Worm (Caenorhabditis elegans) whole organism, dauer: ENCODE data around the gene B0198.3.

ENCODE experiments used
- unc-62 ChIP-seq: sonication (generic microtip); optimal IDR thresholded peaks from 2 replicates; lab custom pipeline; 2017; ENCODE audit warnings: missing biosample characterization, missing genetic modification reagents, missing genetic modification characterization

Gene B0198.3

DNA sequence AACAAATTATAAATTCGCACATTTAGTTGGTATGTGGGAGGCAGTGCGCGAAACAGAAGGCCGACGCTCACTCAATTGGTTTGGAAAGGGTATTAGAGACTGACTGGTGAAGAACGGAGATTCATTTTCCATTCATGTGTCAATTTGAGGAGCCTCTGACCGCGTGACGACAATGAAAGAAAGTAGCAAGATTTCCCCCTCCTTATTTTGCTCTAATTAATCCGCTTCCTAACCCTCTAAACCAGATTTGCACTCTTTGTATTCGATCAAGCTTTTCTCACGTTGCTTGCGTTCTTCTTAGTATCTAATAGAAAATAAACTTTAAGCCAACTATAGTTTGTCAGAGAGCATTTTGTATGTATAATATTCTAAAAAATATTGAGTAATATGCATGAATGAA is 20.8 kb downstream of the B0198.3 start:
- TF ChIP-seq unc-62 (GFP tag; lab: Kevin White, UChicago), result no peak

DNA sequence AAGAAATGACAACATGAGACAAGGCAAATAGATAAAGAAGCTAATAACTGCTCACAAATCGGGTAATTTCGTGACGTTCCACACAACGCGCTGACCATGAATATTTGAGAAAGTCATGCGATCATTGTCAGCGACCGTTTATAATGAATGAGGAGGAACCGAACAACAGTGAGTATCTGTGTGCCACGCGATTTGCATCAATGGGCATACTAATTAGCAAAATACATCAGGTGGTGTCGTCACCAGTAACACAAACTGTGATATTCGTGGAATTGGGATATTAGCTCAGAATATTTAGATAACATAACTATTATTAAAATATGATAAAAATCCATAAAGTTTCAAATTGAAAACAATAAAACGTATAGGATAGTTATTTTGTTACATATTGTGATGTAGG is 22.2 kb downstream of the B0198.3 start:
- TF ChIP-seq unc-62 (GFP tag; lab: Kevin White, UChicago), result no peak

DNA sequence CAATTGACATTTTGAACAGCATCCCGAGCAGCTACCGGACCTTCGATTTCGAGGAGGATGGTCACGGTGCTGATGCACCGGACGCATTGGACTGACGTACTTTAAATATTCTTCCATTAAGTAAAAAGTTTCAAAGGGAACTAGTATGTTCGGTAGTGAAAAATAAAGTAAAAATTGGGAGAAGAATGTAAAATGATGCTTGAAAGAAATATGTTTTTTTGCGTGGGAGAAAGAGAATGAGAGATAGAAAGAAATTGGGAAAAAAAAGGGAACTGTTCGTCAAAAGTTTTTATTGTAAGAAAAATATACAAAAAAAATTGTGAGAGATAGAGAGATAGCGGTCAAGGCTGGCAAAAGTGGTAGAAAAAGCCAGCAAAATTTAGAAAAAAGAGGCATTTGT is 22.9 kb downstream of the B0198.3 start, which contains the start of gene tsp-20:
Gene tsp-20 (minus strand): TSS at position 101 of the 400 bp plus-strand sequence.
- no peak for TF ChIP-seq unc-62 (GFP tag; lab: Kevin White, UChicago)

DNA sequence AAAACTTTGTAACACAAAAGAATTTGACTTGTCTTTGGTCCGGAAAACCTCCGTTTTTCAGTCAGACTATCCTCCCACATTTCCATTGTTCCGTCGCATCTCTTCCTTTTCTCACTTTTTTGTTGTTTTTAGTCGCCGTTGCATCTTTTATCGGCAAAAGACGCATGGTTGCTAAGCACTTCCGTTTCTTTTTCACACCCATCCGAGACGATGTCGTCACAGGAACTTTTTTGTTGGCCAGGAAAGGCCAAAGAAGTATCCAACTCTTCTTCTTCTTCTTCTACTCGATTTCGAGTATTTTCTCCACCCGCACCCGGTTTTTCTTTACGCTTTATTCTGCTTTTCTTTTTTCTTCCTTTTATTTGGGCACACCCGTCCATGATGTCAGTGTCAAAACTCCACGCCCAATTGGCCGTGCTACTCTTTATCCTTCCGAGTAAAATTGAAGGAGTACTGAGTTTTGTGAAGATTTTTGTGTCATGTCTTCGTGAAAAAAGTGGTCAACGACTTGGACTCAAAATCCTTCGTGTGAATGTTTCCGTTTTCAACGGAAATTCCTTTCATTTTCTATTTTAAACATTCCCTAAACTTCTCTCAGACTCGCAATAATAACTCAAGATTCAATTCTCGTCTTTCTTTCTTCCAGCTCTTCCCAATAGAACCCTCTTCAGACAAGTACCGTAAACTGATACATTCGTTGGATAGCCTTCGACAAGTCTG is 31.6 kb downstream of the B0198.3 start, which contains the start of gene B0198.2:
Gene B0198.2 (plus strand): TSS at position 670 of the 720 bp plus-strand sequence.
- TF ChIP-seq unc-62 (GFP tag; lab: Kevin White, UChicago), result no peak

DNA sequence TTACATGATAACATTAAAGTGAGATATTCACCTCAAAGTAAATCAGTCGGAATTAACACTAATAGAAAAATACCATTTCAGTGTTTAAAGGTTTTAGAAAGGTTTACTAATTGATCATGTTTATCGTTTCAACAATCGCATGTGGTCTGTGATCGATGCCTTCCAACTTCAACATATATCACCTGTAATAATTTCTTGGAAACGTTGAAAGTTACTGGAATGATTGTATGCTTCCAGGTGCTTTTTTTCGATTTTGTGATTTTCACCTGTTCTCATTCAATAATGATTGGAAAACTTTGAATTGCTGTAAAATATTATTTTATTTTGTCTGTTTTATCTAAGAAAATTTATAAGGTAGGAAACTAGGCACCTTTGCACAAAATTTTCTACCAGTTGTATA is 34.4 kb downstream of the B0198.3 start:
- TF ChIP-seq unc-62 (GFP tag; lab: Kevin White, UChicago), result no peak

DNA sequence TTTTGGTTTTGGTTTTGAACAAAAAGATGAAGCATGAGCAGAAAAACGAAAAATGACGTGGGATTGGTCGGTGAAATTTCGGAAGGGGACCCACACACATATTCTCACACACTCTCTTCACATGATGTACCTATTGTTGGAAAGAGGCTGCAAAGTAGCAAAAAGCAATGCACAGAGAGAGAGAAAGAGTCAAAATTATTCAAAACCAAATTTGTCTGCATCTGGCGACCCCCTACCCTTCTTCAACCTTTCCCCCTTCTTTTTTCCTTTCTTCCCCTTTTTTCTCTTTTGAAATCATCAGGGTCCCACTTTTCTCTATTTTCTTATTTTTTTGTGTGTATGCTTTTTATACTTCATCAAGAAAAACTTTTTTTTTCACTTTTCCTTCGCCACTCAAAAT is 35.4 kb downstream of the B0198.3 start:
- TF ChIP-seq unc-62 (GFP tag; lab: Kevin White, UChicago), result no peak

DNA sequence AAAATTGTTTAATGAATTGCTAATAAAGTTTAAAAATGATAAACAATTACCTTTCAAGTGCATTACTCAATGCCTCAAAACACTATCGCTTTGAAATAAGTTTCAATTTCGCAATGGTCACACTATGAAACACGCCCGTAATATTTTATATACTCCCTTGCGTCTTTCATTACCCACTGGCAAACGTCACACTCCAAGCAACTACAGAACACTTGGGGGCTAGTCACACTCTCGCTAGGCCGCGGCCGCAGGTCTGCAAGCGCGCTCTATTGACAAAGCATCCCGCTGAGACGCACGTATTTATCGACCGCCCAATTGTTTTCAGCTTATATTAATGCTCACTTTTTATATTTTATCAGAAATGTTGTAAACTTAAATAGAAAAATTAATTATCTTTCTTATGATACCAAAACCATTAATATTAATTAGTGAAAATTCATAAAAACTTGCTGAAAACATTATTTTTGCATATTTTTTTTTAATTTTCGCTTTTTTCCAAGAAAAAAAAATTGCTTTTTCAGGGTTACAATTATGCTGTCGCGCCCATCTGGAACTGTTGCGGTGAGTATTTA is 38.9 kb downstream of the B0198.3 start, which contains the start of the genes nmat-1 and ucr-2.1:
Gene nmat-1 (minus strand): TSS at position 136 of the 572 bp plus-strand sequence.
Gene ucr-2.1 (plus strand): TSS at position 522 of the 572 bp plus-strand sequence.
- no peak for TF ChIP-seq unc-62 (GFP tag; lab: Kevin White, UChicago)

DNA sequence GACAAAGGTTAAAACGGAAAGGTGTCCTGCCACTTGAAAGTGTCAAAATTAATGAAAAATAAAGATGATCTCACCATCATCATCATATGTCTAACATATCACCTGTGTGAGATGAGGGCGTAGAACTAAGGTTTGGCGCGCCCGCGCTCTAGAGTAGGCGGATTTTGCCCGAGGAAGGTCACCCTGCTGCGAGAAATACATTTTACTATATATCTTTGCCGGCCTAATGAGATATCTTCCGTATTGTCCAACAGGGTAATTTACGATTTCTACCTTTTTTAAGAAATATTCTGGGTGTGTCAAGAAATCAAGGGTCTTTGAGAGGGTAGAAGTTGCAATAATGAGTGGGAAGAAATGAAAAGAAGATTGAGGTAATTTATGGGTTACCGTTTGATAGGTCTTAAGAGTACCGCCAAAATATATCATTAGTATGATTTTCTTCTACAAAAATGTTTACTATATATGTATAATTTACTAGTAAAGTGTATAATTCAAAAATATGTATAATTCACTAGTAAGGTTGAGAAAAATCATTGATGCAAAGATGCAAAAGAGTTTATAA is 48.9 kb downstream of the B0198.3 start:
- TF ChIP-seq unc-62 (GFP tag; lab: Kevin White, UChicago), result no peak

DNA sequence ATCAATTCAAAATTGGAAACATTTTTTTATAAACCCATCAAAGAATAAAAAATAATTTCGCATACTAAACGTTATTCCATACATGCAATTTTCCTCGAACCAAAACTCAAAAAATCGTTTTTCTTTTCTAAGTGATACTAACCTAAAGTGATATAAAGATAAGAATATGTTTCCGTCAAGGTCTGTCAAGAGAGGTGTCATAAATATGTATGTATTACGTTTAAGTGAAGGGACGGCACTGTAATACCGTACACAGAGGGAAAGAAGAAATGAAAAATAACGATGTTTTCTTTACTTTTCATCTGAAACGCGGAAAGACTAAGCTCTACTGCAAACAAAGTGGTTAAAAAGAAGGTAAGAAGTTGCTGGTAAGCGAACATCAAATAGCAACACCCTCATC is 50.4 kb downstream of the B0198.3 start:
- no peak for TF ChIP-seq unc-62 (GFP tag; lab: Kevin White, UChicago)

DNA sequence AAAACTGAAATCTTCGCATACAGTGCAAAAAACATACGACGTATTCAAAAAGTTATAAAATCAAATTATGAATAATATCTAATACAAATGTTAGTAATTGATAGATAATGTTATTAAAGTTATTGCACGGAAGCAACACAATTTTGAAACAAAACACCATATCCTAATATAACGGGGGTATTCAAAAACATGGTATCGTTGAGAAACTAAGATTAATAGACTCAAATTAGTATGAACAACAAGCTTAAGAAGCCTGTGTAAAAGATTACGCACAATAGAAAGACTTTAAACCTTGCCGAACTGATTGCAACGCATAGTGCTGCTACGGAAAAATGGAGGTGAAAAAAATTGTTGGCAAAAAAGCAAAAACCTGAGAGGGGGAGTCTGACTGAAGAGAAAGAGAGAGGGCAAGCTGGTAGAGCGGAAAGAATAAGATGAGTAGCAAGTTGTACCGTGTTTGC is 51.3 kb downstream of the B0198.3 start, which contains the start of gene sma-5:
Gene sma-5 (minus strand): TSS at position 51 of the 461 bp plus-strand sequence.
- TF ChIP-seq unc-62 (GFP tag; lab: Kevin White, UChicago), result no peak

DNA sequence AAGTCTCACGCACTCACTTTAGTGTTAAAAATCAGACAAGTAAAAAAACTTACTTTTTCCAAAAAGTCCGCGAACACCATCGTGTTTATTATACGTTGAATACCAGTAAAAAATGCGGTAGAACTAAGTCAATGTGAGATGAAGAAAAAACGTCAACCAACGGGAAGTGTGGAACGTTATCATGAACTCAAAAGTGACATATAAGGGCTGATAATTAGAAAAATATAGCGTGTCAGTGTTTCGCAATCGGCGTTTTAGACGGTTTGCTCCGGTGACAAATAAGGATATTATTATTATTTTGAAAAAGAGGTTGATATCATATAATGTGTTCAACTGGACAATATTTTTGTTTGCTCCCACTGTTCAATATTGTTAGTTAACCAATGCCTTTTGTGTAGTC is 51.9 kb downstream of the B0198.3 start:
- no peak for TF ChIP-seq unc-62 (GFP tag; lab: Kevin White, UChicago)

DNA sequence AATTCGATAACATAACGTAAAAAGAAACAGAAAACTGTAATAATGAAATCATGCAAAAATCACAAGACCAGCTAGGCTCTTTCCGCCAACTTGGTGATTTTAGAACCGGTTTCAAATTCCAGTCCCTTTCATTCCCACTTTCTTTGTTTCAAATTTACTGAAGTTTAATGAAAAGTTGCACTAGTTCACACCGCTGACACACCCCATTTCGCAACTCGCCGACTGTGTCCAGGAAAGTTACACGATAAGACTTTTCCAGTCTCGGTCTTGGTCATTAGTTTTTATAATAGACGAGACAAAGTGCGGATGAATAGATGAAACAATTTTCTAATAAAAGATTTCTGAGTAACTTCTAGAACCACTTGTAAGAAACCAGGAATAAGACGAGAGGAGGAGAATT is 52.9 kb downstream of the B0198.3 start:
- TF ChIP-seq unc-62 (GFP tag; lab: Kevin White, UChicago), result no peak

DNA sequence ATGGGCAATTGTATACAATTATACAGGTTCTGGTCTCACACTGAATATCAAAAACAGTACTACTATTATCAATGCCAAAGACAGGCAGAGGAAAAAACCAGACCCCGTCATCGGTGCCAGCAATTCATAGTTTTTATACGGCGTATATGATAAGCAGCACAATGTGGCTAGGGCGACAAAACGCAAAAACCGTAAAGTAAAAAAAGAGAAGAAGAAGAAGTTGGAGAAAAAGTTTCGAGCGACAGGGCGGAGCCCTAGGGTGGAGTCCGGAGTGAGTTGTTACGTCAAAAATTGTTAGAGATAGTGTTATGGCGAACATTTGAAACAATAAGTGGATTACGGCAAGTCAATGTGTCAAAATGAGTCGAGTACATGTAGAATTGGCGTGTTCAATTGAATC is 55.3 kb downstream of the B0198.3 start:
- no peak for TF ChIP-seq unc-62 (GFP tag; lab: Kevin White, UChicago)

DNA sequence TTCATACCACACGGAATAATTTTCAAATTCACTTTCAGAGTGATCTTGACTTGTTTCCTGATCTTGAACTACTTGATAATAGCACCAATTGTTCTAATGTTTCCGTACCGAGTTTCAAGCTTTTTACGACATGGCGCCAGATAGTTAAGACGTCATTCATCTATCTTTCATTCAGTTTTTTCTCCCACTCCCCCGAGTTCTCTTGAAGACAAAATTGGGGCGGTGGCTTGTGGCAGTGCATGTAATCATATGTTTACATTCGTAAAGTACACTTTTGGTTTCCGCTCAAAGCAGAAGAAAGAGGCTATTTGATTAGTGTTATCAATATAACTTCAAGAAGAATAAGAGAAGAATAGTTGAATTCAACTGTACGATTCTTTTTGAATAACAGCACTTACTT is 57.3 kb downstream of the B0198.3 start:
- TF ChIP-seq unc-62 (GFP tag; lab: Kevin White, UChicago), result no peak

DNA sequence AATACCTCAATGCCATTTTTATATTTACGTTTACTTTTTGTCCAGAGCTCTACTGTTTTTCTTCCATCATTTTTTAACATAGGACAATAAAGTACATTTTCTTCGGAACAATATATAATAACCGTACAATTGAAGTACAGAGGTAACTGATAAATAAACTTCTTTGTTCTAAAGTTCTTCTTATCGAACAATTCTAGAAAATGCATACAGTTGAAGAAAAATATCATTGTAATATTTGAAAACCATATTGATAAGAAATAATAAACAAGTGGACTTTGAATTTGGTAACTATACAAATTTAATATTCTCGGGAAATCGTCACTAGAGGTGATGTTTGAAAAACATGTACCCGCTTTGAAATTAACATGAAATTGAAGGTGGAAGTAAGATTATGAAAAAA is 60.3 kb downstream of the B0198.3 start:
- TF ChIP-seq unc-62 (GFP tag; lab: Kevin White, UChicago), result no peak

DNA sequence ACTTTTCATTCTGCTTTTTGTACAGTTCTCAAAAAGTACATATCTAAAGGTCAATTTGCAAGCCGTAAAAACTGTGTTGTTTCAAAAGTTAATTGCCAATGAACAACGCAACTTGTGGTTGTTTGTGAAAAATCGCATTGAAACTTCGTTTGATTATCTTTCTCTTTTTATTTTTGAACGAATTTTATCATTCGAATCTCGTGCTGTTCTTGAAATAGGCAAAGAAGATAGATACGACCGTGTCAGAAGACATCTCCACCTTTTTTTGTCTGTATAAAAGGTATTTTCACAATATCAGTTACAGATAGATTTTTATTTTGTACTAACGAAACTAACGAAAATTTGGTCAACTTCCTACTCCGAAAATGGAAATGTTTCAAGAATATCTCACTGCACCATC is 62.4 kb downstream of the B0198.3 start, which contains the start of gene C49F5.7:
Gene C49F5.7 (plus strand): TSS at position 301 of the 400 bp plus-strand sequence.
- TF ChIP-seq unc-62 (GFP tag; lab: Kevin White, UChicago), result no peak
